Worm (Caenorhabditis elegans) whole organism, L2 larva: ENCODE data around the gene K01H12.4.
"Not testable (repeated sequence)": the region's sequence is repeated elsewhere in the genome, so short reads cannot be mapped to it uniquely, and the experiment has no call there.

ENCODE experiments used
- C34F6.9 ChIP-seq: fragments of 150-350 bp; optimal IDR thresholded peaks from 2 replicates; lab custom pipeline; 2014; ENCODE audit warnings: missing biosample characterization, missing genetic modification characterization
- F13H6.1 ChIP-seq: sonication (generic microtip); optimal IDR thresholded peaks from 2 replicates; lab custom pipeline; 2016; ENCODE audit warnings: missing genetic modification characterization, missing compliant biosample characterization
- ZK546.5 ChIP-seq: sonication (generic microtip); optimal IDR thresholded peaks from 2 replicates; lab custom pipeline; 2017; ENCODE audit warnings: missing biosample characterization, missing genetic modification characterization
- aly-2 ChIP-seq: fragments of 150-350 bp; optimal IDR thresholded peaks from 2 replicates; lab custom pipeline; 2014; ENCODE audit warnings: missing biosample characterization, missing genetic modification characterization
- ama-1 ChIP-seq: fragments of 150-350 bp; optimal IDR thresholded peaks from 2 replicates; lab custom pipeline; 2018; ENCODE audit warnings: inconsistent platforms
- ceh-16 ChIP-seq: fragments of 150-350 bp; optimal IDR thresholded peaks from 2 replicates; lab custom pipeline; 2014; ENCODE audit warnings: missing biosample characterization, missing genetic modification characterization
- ceh-82 ChIP-seq: fragments of 150-350 bp; optimal IDR thresholded peaks from 2 replicates; lab custom pipeline; 2014; ENCODE audit warnings: missing biosample characterization, missing genetic modification characterization
- crh-2 ChIP-seq: sonication (generic microtip); optimal IDR thresholded peaks from 2 replicates; lab custom pipeline; 2017; ENCODE audit warnings: missing biosample characterization, missing genetic modification characterization
- dmd-4 ChIP-seq: sonication (generic microtip); optimal IDR thresholded peaks from 2 replicates; lab custom pipeline; 2017; ENCODE audit warnings: missing biosample characterization, missing genetic modification characterization
- egl-27 ChIP-seq: sonication (generic microtip); optimal IDR thresholded peaks from 3 replicates; lab custom pipeline; 2017; ENCODE audit warnings: missing biosample characterization, missing genetic modification reagents, missing genetic modification characterization
- elt-1 ChIP-seq: fragments of 150-350 bp; optimal IDR thresholded peaks from 2 replicates; lab custom pipeline; 2014; ENCODE audit warnings: missing biosample characterization, missing genetic modification characterization
- elt-3 ChIP-seq: sonication (generic microtip); optimal IDR thresholded peaks from 2 replicates; lab custom pipeline; 2017; ENCODE audit warnings: missing biosample characterization, missing genetic modification characterization
- fos-1 ChIP-seq: fragments of 150-350 bp; optimal IDR thresholded peaks from 2 replicates; lab custom pipeline; 2014; ENCODE audit warnings: missing biosample characterization, missing genetic modification characterization
- lin-13 ChIP-seq: fragments of 150-350 bp; optimal IDR thresholded peaks from 2 replicates; lab custom pipeline; 2014; ENCODE audit warnings: missing biosample characterization, missing genetic modification reagents, missing genetic modification characterization
- lin-39 ChIP-seq: fragments of 150-350 bp; optimal IDR thresholded peaks from 2 replicates; lab custom pipeline; 2014; ENCODE audit warnings: missing biosample characterization, missing genetic modification reagents, missing genetic modification characterization
- lsy-2 ChIP-seq, 2 experiments: fragments of 150-350 bp in 1 of 2; sonication (generic microtip) in 1 of 2; optimal IDR thresholded peaks; 2 replicates each; lab custom pipeline; 2014 to 2017; ENCODE audit warnings: missing biosample characterization in 2 of 2, missing genetic modification characterization in 2 of 2
- mbf-1 ChIP-seq: sonication (generic microtip); optimal IDR thresholded peaks from 2 replicates; lab custom pipeline; 2017; ENCODE audit warnings: missing biosample characterization, missing genetic modification characterization
- mdl-1 ChIP-seq, 2 experiments: fragments of 150-350 bp in 1 of 2; sonication (generic microtip) in 1 of 2; optimal IDR thresholded peaks; 2 replicates each; lab custom pipeline; 2017; ENCODE audit warnings: missing biosample characterization in 2 of 2, missing genetic modification characterization in 2 of 2
- nhr-10 ChIP-seq: sonication (generic microtip); optimal IDR thresholded peaks from 2 replicates; lab custom pipeline; 2017; ENCODE audit warnings: missing biosample characterization, missing genetic modification characterization
- nhr-129 ChIP-seq: fragments of 150-350 bp; optimal IDR thresholded peaks from 2 replicates; lab custom pipeline; 2014; ENCODE audit warnings: missing biosample characterization, missing genetic modification characterization
- nhr-21 ChIP-seq: fragments of 150-350 bp; optimal IDR thresholded peaks from 2 replicates; lab custom pipeline; 2014; ENCODE audit warnings: missing biosample characterization, missing genetic modification characterization
- nhr-237 ChIP-seq: fragments of 150-350 bp; optimal IDR thresholded peaks from 2 replicates; lab custom pipeline; 2014; ENCODE audit warnings: missing biosample characterization, missing genetic modification characterization
- nhr-25 ChIP-seq: fragments of 150-350 bp; sonication (generic microtip); optimal IDR thresholded peaks from 3 replicates; lab custom pipeline; 2014; ENCODE audit warnings: missing biosample characterization, missing genetic modification characterization
- peb-1 ChIP-seq: fragments of 150-350 bp; optimal IDR thresholded peaks from 2 replicates; lab custom pipeline; 2014; ENCODE audit warnings: missing biosample characterization, missing genetic modification characterization
- sem-4 ChIP-seq: fragments of 150-350 bp; optimal IDR thresholded peaks from 2 replicates; lab custom pipeline; 2014; ENCODE audit warnings: missing biosample characterization, missing genetic modification reagents, missing genetic modification characterization
- sma-9 ChIP-seq, 2 experiments: fragments of 150-350 bp in 1 of 2; sonication (generic microtip) in 1 of 2; optimal IDR thresholded peaks; 2 replicates each; lab custom pipeline; 2014 to 2016; ENCODE audit warnings: missing genetic modification characterization in 2 of 2, mild to moderate bottlenecking in 1 of 2, missing biosample characterization in 1 of 2, missing compliant biosample characterization in 1 of 2, missing genetic modification reagents in 1 of 2, moderate library complexity in 1 of 2
- unc-55 ChIP-seq: fragments of 150-350 bp; sonication (generic microtip); optimal IDR thresholded peaks from 3 replicates; lab custom pipeline; 2014; ENCODE audit warnings: missing biosample characterization, missing genetic modification reagents, missing genetic modification characterization
- unc-62 ChIP-seq: fragments of 150-350 bp; optimal IDR thresholded peaks from 2 replicates; lab custom pipeline; 2014; ENCODE audit warnings: missing biosample characterization, missing genetic modification reagents, missing genetic modification characterization
- zag-1 ChIP-seq: fragments of 150-350 bp; optimal IDR thresholded peaks from 2 replicates; lab custom pipeline; 2014; ENCODE audit warnings: missing biosample characterization, missing genetic modification characterization
- ztf-1 ChIP-seq: fragments of 200-800 bp; sonication (Bioruptor generic); conservative IDR thresholded peaks from 2 replicates; pipeline ENCODE4 v1.3.6; 2022; ENCODE audit warnings: missing genetic modification characterization, missing compliant biosample characterization
- ztf-11 ChIP-seq: sonication (generic microtip); optimal IDR thresholded peaks from 2 replicates; lab custom pipeline; 2017; ENCODE audit warnings: missing biosample characterization, missing genetic modification characterization
- ztf-4 ChIP-seq: fragments of 150-350 bp; optimal IDR thresholded peaks from 2 replicates; lab custom pipeline; 2014; ENCODE audit warnings: missing biosample characterization, missing genetic modification characterization

The K01H12.4 gene

DNA sequence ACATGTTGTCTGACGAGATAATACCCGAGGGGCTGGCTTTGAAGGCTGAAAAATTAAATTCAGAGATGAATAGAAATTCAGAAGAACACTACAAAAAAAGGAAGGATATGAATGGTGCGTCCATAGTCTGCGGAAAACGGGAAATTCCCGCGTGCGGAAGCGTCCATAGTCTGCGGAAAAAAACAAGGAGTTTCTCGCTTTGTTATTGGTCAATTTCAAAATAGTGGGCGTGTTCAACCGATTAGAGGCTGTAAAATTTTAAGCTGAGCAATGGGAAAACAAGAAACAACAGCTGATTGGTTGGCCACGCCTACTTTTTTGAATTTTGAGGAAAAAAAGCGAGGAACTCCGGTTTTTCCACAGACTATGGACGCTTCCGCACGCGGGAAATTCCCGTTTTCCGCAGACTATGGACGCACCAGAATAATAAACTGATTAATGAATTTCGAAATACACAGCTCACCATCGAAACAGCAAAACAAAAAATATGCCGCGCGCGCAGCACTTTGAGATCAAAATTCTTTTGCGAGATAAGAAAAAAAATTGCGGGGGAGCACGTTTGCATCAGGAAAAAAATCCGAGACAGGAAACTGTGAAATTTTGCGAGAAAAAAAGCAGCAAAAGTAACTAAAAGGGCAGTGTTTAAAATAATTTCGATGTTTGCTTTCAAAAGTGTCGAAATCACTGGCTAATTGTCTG lies 28.1 kb downstream of the K01H12.4 start, which contains the start of gene gln-6:
gln-6 (minus strand) TSS at position 51 of the 699 bp plus-strand sequence.
- not testable (repeated sequence) for TF ChIP-seq ama-1 (lab: Kevin White, UChicago); nhr-25 (tag; lab: Kevin White, UChicago); elt-3 (tag; lab: Kevin White, UChicago)

DNA sequence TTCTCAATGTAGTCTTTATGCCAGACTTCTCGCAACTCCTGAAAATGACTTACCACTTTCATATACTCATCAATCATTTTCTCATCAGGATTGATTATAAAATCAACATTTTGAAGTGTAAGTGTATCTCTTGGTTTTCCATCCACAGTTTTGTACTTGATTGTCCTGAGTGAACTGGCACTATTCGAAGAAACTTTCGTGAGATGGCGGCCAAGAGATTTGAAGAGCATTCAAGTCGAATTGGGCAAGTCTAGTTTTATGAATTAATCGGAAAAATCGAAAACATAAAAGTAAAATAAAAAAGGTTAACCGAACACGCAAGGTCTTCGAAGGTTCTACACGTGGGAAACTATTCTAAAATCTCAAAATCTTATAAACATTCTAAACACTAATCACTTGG lies 30.0 kb downstream of the K01H12.4 start, which contains the start of gene C28D4.7:
C28D4.7 (minus strand) TSS at position 265 of the 400 bp plus-strand sequence.
- TF ChIP-seq crh-2 (tag; lab: Kevin White, UChicago): no peak
- TF ChIP-seq F13H6.1: no peak
- no peak for TF ChIP-seq lsy-2 (tag; optimal IDR thresholded peaks at IDR 0.05; lab: Kevin White, UChicago)
- TF ChIP-seq nhr-21: no peak
- TF ChIP-seq, all 48 proteins: peak for 0

DNA sequence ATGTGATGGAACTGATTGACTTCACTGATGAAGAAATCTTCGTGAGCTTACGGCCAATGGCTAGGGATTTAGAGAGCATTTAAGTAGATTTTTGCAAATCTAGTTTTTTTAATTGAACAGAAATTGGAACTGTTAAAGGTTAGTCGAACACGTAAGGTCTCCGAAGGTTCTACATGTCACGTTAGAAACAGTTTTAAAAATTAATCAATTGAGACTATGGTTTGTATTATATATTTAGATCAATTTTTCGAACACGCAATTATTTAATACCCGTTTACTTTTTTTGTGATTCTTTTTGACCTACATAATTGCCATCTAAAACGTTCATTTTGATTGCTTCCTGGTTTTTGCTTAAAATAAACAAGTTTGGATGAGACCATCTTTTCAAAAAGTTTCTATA lies 32.0 kb downstream of the K01H12.4 start, which contains the start of gene C28D4.4:
C28D4.4 (minus strand) TSS at position 101 of the 400 bp plus-strand sequence.
- TF ChIP-seq aly-2 (tag; lab: Kevin White, UChicago): no peak
- no peak for TF ChIP-seq elt-1
- no peak for TF ChIP-seq ztf-4
- TF ChIP-seq zag-1: no peak
- no peak for TF ChIP-seq ZK546.5 (tag; lab: Kevin White, UChicago)
- no peak for TF ChIP-seq peb-1

DNA sequence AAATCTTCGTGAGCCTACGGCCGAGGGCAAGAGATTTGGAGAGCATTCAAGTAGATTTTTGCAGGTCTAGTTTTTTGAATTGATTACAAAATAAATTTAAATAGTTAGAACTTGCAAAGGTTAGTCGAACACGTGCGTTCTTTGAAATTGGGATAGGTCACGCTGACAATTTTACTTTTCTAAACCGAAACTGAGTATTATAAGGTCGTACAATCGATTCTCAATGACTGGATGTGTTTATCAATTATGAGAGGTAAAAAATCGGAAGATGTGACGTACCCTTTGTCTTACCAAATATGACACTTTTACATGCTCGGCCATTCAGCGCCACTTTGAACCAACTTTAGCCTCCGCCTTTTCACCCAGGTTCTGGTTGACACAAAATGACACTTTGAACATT lies 33.9 kb downstream of the K01H12.4 start, which contains the start of gene C28D4.5:
C28D4.5 (minus strand) TSS at position 101 of the 400 bp plus-strand sequence.
- TF ChIP-seq elt-3 (tag; lab: Kevin White, UChicago): no peak
- TF ChIP-seq sma-9 (GFP tag; optimal IDR thresholded peaks at IDR 0.05; lab: Kevin White, UChicago): no peak
- no peak for TF ChIP-seq sma-9 (tag; optimal IDR thresholded peaks at IDR 0.05; lab: Kevin White, UChicago)
- TF ChIP-seq unc-55 (GFP tag; lab: Kevin White, UChicago): no peak
- no peak for TF ChIP-seq nhr-237 (tag; lab: Kevin White, UChicago)
- no peak for TF ChIP-seq nhr-21
- TF ChIP-seq ama-1 (lab: Kevin White, UChicago): no peak
- no peak for TF ChIP-seq ceh-82
- no peak for TF ChIP-seq mbf-1 (tag; lab: Kevin White, UChicago)
- TF ChIP-seq dmd-4 (tag; lab: Kevin White, UChicago): no peak
- no peak for TF ChIP-seq crh-2 (tag; lab: Kevin White, UChicago)
- TF ChIP-seq lin-39 (tag; lab: Kevin White, UChicago): no peak
- TF ChIP-seq F13H6.1: no peak

DNA sequence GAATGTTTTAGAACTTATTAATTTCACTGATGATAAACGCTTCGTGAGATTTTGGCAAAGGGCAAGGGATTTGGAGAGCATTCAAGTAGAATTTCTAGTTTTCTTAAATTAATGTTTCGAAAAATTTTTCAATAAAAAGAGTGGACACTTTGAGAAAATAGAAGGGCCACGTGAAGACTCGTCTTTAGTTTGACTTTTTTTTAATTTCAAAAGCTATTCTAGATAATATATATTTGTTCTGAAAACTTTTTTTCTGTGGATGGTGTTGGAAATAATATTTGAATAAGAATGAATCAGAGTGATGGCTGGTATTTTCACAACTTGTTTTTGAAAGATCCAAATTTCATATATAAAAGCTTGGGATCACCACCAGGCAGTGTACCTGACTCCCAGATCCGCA lies 35.5 kb downstream of the K01H12.4 start, which contains the start of gene C28D4.8:
C28D4.8 (minus strand) TSS at position 101 of the 400 bp plus-strand sequence.
- TF ChIP-seq mdl-1 (tag; optimal IDR thresholded peaks at IDR 0.05; lab: Kevin White, UChicago): no peak
- TF ChIP-seq C34F6.9 (tag; lab: Kevin White, UChicago): no peak
- no peak for TF ChIP-seq ztf-1
- TF ChIP-seq, all 48 proteins: peak for 0

DNA sequence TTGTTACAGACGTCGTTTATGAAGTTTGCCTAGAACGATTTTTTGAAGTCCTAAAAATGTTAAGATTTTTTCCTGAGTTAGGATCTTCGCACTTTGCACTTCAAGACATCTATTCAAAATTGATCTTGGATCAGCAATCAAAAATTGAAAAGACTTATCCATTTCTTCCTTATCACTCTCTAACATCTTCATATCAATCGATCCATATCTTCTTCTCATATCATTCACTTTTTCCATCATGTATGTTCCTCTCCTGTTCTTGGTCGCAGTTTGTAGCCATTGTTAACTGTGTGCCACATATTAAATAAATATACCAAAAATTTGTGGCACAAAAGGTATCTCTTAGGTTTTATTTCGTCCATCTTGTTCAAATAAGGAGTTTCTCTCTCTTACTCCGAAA lies 42.8 kb downstream of the K01H12.4 start:
- TF ChIP-seq ceh-16 (tag; lab: Kevin White, UChicago) (no peak), C34F6.9 (tag; lab: Kevin White, UChicago) (no peak), lsy-2 (tag; optimal IDR thresholded peaks at IDR 0.05; lab: Kevin White, UChicago) (no peak), lin-13 (GFP tag; lab: Kevin White, UChicago) (no peak), unc-55 (GFP tag; lab: Kevin White, UChicago) (no peak), ztf-11 (tag; lab: Kevin White, UChicago) (no peak), lin-39 (tag; lab: Kevin White, UChicago) (no peak), sem-4 (tag; lab: Kevin White, UChicago) (no peak), egl-27 (tag; lab: Kevin White, UChicago) (no peak), nhr-10 (tag; lab: Kevin White, UChicago) (no peak), nhr-21 (no peak), fos-1 (tag; lab: Kevin White, UChicago) (no peak), elt-3 (tag; lab: Kevin White, UChicago) (no peak), peb-1 (no peak), ceh-82 (no peak), unc-62 (GFP tag; lab: Kevin White, UChicago) (no peak), nhr-129 (no peak)
- TF ChIP-seq, all 48 proteins: peak for 0
